Fruit fly (Drosophila melanogaster): ENCODE data around the gene Met.
A peak's percentile ranks its signal among the peaks of the same experiment; 100 is the strongest.

Met gene

DNA sequence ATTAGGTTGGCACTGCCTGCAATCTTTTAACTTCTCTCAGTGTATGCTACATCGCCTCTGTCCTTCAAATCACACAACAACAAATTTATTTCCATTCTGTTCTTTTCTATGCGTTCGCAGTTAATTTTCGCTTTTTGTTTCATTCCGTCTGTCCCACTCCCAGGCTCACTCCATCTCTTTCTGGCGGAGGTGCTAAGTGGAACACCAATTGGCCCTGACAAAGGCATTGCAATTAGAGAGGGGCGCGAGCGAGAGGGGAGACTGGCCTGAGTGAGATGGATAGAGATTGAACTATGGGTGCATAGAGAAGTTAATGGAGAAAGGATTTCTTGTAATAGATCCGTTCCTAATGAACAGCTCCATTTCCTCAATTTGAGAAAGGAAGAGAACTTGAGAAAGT is 24.6 kb downstream of the Met start (continued):
- no peak for TF ChIP-seq luna (GFP tag; optimal IDR thresholded peaks at IDR 0.05)
- TF ChIP-seq crol (GFP tag; IDR thresholded peaks at IDR 0.05), result 0 out of 2 replicates have a peak, but pooled peaks have one; percentile 22
- TF ChIP-seq CG8290 (GFP tag; optimal IDR thresholded peaks at IDR 0.05), result peak; percentile 20
- no peak for TF ChIP-seq CG8290 (tag; optimal IDR thresholded peaks at IDR 0.05)
- TF ChIP-seq Max (GFP tag; optimal IDR thresholded peaks at IDR 0.05), result no peak
- TF ChIP-seq slp2 (GFP tag; optimal IDR thresholded peaks at IDR 0.05), result no peak
- no peak for TF ChIP-seq CG14441 (GFP tag; IDR thresholded peaks at IDR 0.05)
- TF ChIP-seq Hr51 (GFP tag; optimal IDR thresholded peaks at IDR 0.05), result no peak
- peak; percentile 36 for TF ChIP-seq sens (GFP tag)
- TF ChIP-seq stwl (tag; optimal IDR thresholded peaks at IDR 0.05), result peak; percentile 17
- TF ChIP-seq CG6175 (GFP tag; IDR thresholded peaks at IDR 0.05), result no peak
- TF ChIP-seq Dad (GFP tag; optimal IDR thresholded peaks at IDR 0.05), result no peak

DNA sequence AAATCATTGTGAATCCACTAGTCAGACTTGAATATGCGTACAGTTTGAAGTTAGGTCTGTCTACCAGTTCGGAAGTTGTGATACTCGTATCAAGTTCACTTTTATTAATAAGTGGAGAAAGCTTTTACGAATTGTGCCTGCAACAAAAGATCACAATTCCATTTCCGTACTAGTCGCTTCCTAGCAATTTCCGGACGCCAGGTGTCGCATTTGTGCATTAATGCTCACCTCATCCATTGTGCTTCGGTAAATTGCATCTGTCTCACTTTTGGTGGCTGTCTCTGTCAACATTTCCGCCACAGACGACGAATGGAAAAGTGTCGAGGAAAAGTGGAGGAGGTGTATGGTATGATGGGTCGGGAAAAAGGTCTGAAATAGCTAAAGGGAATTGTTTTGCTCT is 27.3 kb downstream of the Met start:
- TF ChIP-seq fd102C (GFP tag; optimal IDR thresholded peaks at IDR 0.05) (no peak), CG8478 (optimal IDR thresholded peaks at IDR 0.05) (no peak), CG16863 (GFP tag; optimal IDR thresholded peaks at IDR 0.05) (no peak), CG13775 (GFP tag; optimal IDR thresholded peaks at IDR 0.05) (no peak), CG1647 (GFP tag; optimal IDR thresholded peaks at IDR 0.05) (no peak), ase (GFP tag; IDR thresholded peaks at IDR 0.05) (no peak), Jarid2 (GFP tag; optimal IDR thresholded peaks at IDR 0.05) (no peak), CTCF (GFP tag; optimal IDR thresholded peaks at IDR 0.05) (peak; percentile 65), Ets65A (GFP tag) (peak; percentile 31), tx (GFP tag; optimal IDR thresholded peaks at IDR 0.05) (no peak), CG11093 (GFP tag; IDR thresholded peaks at IDR 0.05) (no peak), Dip3 (GFP tag; optimal IDR thresholded peaks at IDR 0.05) (no peak), kni (GFP tag; optimal IDR thresholded peaks at IDR 0.05) (no peak), Gsc (GFP tag; IDR thresholded peaks at IDR 0.05) (no peak)

dm6 chrX:11644530-11645080 is 28.7 kb downstream of the Met start:
- peak; percentile 67 for TF ChIP-seq Med (GFP tag)
- TF ChIP-seq Sry-δ (GFP tag; optimal IDR thresholded peaks at IDR 0.05), result no peak
- TF ChIP-seq nerfin-1 (tag; optimal IDR thresholded peaks at IDR 0.05), result peak; percentile 31
- TF ChIP-seq dpn (GFP tag; optimal IDR thresholded peaks at IDR 0.05), result no peak
- TF ChIP-seq fu2 (GFP tag; optimal IDR thresholded peaks at IDR 0.05), result no peak
- no peak for TF ChIP-seq wek (GFP tag; optimal IDR thresholded peaks at IDR 0.05)
- peak; percentile 93 for TF ChIP-seq onecut (GFP tag; IDR thresholded peaks at IDR 0.05)
- peak; percentile 67 for TF ChIP-seq scrt (GFP tag; optimal IDR thresholded peaks at IDR 0.05)
- no peak for TF ChIP-seq CG8924 (tag; optimal IDR thresholded peaks at IDR 0.05)
- peak; percentile 24 for TF ChIP-seq ewg (GFP tag; optimal IDR thresholded peaks at IDR 0.05)
- peak; percentile 3 for TF ChIP-seq CG13894 (tag; optimal IDR thresholded peaks at IDR 0.05)
- TF ChIP-seq Ets65A (GFP tag), result peak; percentile 71
- peak; percentile 14; the same call in 1 of the 3 replicates for TF ChIP-seq row (GFP tag; IDR thresholded peaks at IDR 0.05)
- peak; percentile 67 for TF ChIP-seq CG1832 (GFP tag; optimal IDR thresholded peaks at IDR 0.05)
- TF ChIP-seq cg (GFP tag; optimal IDR thresholded peaks at IDR 0.05), result peak; percentile 45
- TF ChIP-seq CG32767 (GFP tag; IDR thresholded peaks at IDR 0.05), result 0 out of 2 replicates have a peak, but pooled peaks have one; percentile 19
- 0 out of 4 replicates have a peak, but pooled peaks have one; percentile 27 for TF ChIP-seq chinmo (GFP tag; IDR thresholded peaks at IDR 0.05; ENCODE audit: partially characterized antibody)
- peak; percentile 49 for TF ChIP-seq CG8478 (optimal IDR thresholded peaks at IDR 0.05)
- TF ChIP-seq CG10321 (GFP tag; IDR thresholded peaks at IDR 0.05), result peak; percentile 73
- peak; percentile 33 for TF ChIP-seq Nf-YC (tag; optimal IDR thresholded peaks at IDR 0.05)
- TF ChIP-seq abd-A (tag; optimal IDR thresholded peaks at IDR 0.05), result peak; percentile 85
